Fruit fly (Drosophila melanogaster) whole organism, embryonic: ENCODE measurements around the gene CG17224.

Experiments
- Atf6 ChIP-seq: fragments of 200-800 bp; sonication (Bioruptor generic); IDR thresholded peaks from 2 replicates; pipeline ENCODE4 v1.3.6; 2022; ENCODE audit warnings: missing biosample characterization, missing genetic modification characterization
- CG10274 ChIP-seq: fragments of 200-800 bp; sonication (Bioruptor generic); optimal IDR thresholded peaks from 3 replicates; lab custom pipeline; 2017; ENCODE audit warnings: missing biosample characterization, mild to moderate bottlenecking, missing genetic modification characterization
- CG10543 ChIP-seq: fragments of 200-800 bp; sonication (Bioruptor generic); optimal IDR thresholded peaks from 3 replicates; lab custom pipeline; 2017; ENCODE audit warnings: missing biosample characterization, mild to moderate bottlenecking, missing genetic modification characterization, moderate library complexity
- CG11456 ChIP-seq: fragments of 200-800 bp; sonication (Bioruptor generic); IDR thresholded peaks from 3 replicates; pipeline ENCODE4 v1.3.6; 2022; ENCODE audit warnings: missing biosample characterization, missing genetic modification characterization
- CG15696 ChIP-seq: fragments of 200-800 bp; sonication (Bioruptor generic); optimal IDR thresholded peaks from 2 replicates; lab custom pipeline; 2019; ENCODE audit warnings: missing biosample characterization, mild to moderate bottlenecking, missing genetic modification characterization, moderate library complexity
- CG1603 ChIP-seq: fragments of 200-800 bp; sonication (Bioruptor generic); optimal IDR thresholded peaks from 2 replicates; lab custom pipeline; 2019; ENCODE audit warnings: missing biosample characterization, mild to moderate bottlenecking, missing genetic modification characterization, moderate library complexity
- CG17186 ChIP-seq: fragments of 200-800 bp; sonication (Bioruptor generic); optimal IDR thresholded peaks from 3 replicates; lab custom pipeline; 2017; ENCODE audit warnings: missing biosample characterization, missing genetic modification reagents, missing genetic modification characterization
- CG18262 ChIP-seq: fragments of 200-800 bp; optimal IDR thresholded peaks from 3 replicates; lab custom pipeline; 2019; ENCODE audit warnings: missing biosample characterization, mild to moderate bottlenecking, missing genetic modification characterization, moderate library complexity
- CG1832 ChIP-seq: fragments of 200-800 bp; sonication (Bioruptor generic); optimal IDR thresholded peaks from 2 replicates; lab custom pipeline; 2017; ENCODE audit warnings: missing biosample characterization, mild to moderate bottlenecking, missing genetic modification characterization, inconsistent platforms
- CG2199 ChIP-seq: fragments of 200-800 bp; sonication (Bioruptor generic); IDR thresholded peaks from 3 replicates; pipeline ENCODE4 v1.3.6; 2022; ENCODE audit warnings: missing biosample characterization, missing genetic modification characterization
- CG31388 ChIP-seq: fragments of 200-800 bp; sonication (Bioruptor generic); optimal IDR thresholded peaks from 2 replicates; lab custom pipeline; 2016; ENCODE audit warnings: missing biosample characterization, missing genetic modification characterization
- CG32532 ChIP-seq: fragments of 200-800 bp; sonication (Bioruptor generic); IDR thresholded peaks from 2 replicates; pipeline ENCODE4 v1.3.6; 2022; ENCODE audit warnings: missing biosample characterization, missing genetic modification characterization
- CG4707 ChIP-seq: fragments of 200-800 bp; sonication (Bioruptor generic); optimal IDR thresholded peaks from 2 replicates; lab custom pipeline; 2018; ENCODE audit warnings: missing biosample characterization, mild to moderate bottlenecking, missing genetic modification characterization, moderate library complexity
- CG6254 ChIP-seq: fragments of 200-800 bp; sonication (Bioruptor generic); optimal IDR thresholded peaks from 3 replicates; lab custom pipeline; 2017; ENCODE audit warnings: mild to moderate bottlenecking, missing biosample characterization, missing genetic modification reagents, missing genetic modification characterization
- CG7372 ChIP-seq: fragments of 200-800 bp; sonication (Bioruptor generic); IDR thresholded peaks from 2 replicates; pipeline ENCODE4 v1.3.6; 2022; ENCODE audit warnings: missing biosample characterization, missing genetic modification characterization
- CG8388 ChIP-seq: fragments of 200-800 bp; sonication (Bioruptor generic); optimal IDR thresholded peaks from 2 replicates; lab custom pipeline; 2019; ENCODE audit warnings: missing biosample characterization, mild to moderate bottlenecking, missing genetic modification characterization, moderate library complexity
- CG9727 ChIP-seq: fragments of 200-800 bp; sonication (Bioruptor generic); optimal IDR thresholded peaks from 3 replicates; lab custom pipeline; 2017; ENCODE audit warnings: missing biosample characterization, mild to moderate bottlenecking, missing genetic modification characterization
- Camta ChIP-seq: fragments of 200-800 bp; sonication (Bioruptor generic); optimal IDR thresholded peaks from 2 replicates; lab custom pipeline; 2016; ENCODE audit warnings: missing biosample characterization, missing genetic modification characterization
- D ChIP-seq, 2 experiments: fragments of 200-800 bp in 1 of 2; fragments of >200 bp in 1 of 2; sonication (Bioruptor generic) in 1 of 2; optimal IDR thresholded peaks; 2 replicates in 1 of 2; 3 replicates in 1 of 2; lab custom pipeline; 2017; ENCODE audit warnings: mild to moderate bottlenecking in 1 of 2, missing biosample characterization in 1 of 2, missing genetic modification characterization in 1 of 2, missing genetic modification reagents in 1 of 2
- D19B ChIP-seq: fragments of 200-800 bp; sonication (Bioruptor generic); optimal IDR thresholded peaks from 2 replicates; lab custom pipeline; 2017; ENCODE audit warnings: missing biosample characterization, mild to moderate bottlenecking, missing genetic modification characterization
- Doc3 ChIP-seq: fragments of 200-800 bp; sonication (Bioruptor generic); IDR thresholded peaks from 3 replicates; pipeline ENCODE4 v1.3.6; 2022; ENCODE audit warnings: missing biosample characterization, missing genetic modification characterization; ENCODE audit not compliant: partially characterized antibody
- Ets65A ChIP-seq: fragments of 200-800 bp; sonication (Bioruptor generic); peaks from one replicate; lab custom pipeline; 2016; ENCODE audit warnings: missing biosample characterization, missing genetic modification characterization
- HLH3B ChIP-seq: fragments of 200-800 bp; sonication (Bioruptor generic); IDR thresholded peaks from 2 replicates; pipeline ENCODE4 v1.3.6; 2022; ENCODE audit warnings: missing biosample characterization, missing genetic modification characterization
- HLHmδ ChIP-seq: fragments of 200-800 bp; sonication (Bioruptor generic); optimal IDR thresholded peaks from 2 replicates; lab custom pipeline; 2018; ENCODE audit warnings: missing biosample characterization, mild to moderate bottlenecking, missing genetic modification characterization, moderate library complexity
- Hr39 ChIP-seq: fragments of >200 bp; optimal IDR thresholded peaks from 2 replicates; lab custom pipeline; 2017
- Kr ChIP-seq: fragments of 200-800 bp; sonication (Bioruptor generic); optimal IDR thresholded peaks from 2 replicates; lab custom pipeline; 2017; ENCODE audit warnings: missing biosample characterization, mild to moderate bottlenecking, missing genetic modification characterization
- Med ChIP-seq: fragments of 200-800 bp; sonication (Bioruptor generic); peaks from one replicate; lab custom pipeline; 2016; ENCODE audit warnings: missing biosample characterization, missing genetic modification characterization, mild to moderate bottlenecking, inconsistent platforms, moderate library complexity
- Mrtf ChIP-seq: fragments of 200-800 bp; sonication (Bioruptor generic); IDR thresholded peaks from 3 replicates; pipeline ENCODE4 v1.3.6; 2022; ENCODE audit warnings: missing biosample characterization, missing genetic modification characterization
- abd-A ChIP-seq: fragments of 200-800 bp; sonication (Bioruptor generic); optimal IDR thresholded peaks from 3 replicates; lab custom pipeline; 2019; ENCODE audit warnings: missing biosample characterization, mild to moderate bottlenecking, missing genetic modification characterization, moderate library complexity
- ac ChIP-seq: fragments of 200-800 bp; sonication (Bioruptor generic); optimal IDR thresholded peaks from 3 replicates; lab custom pipeline; 2017; ENCODE audit warnings: missing biosample characterization, mild to moderate bottlenecking, missing genetic modification characterization
- amos ChIP-seq: fragments of 200-800 bp; sonication (Bioruptor generic); IDR thresholded peaks from 2 replicates; pipeline ENCODE4 v1.3.6; 2022; ENCODE audit warnings: missing biosample characterization, missing genetic modification characterization; ENCODE audit not compliant: partially characterized antibody
- bab2 ChIP-seq: fragments of 200-800 bp; sonication (Bioruptor generic); optimal IDR thresholded peaks from 2 replicates; lab custom pipeline; 2016; ENCODE audit warnings: missing biosample characterization, missing genetic modification characterization
- bigmax ChIP-seq: fragments of 200-800 bp; sonication (Bioruptor generic); optimal IDR thresholded peaks from 2 replicates; lab custom pipeline; 2018; ENCODE audit warnings: missing biosample characterization, mild to moderate bottlenecking, missing genetic modification characterization
- croc ChIP-seq: fragments of 200-800 bp; sonication (Bioruptor generic); conservative IDR thresholded peaks from 3 replicates; pipeline ENCODE4 v1.3.6; 2022; ENCODE audit warnings: missing biosample characterization, missing genetic modification characterization
- fd102C ChIP-seq: fragments of 200-800 bp; sonication (Bioruptor generic); optimal IDR thresholded peaks from 2 replicates; lab custom pipeline; 2018; ENCODE audit warnings: missing biosample characterization, mild to moderate bottlenecking, missing genetic modification characterization, moderate library complexity
- gcm ChIP-seq: fragments of 200-800 bp; sonication (Bioruptor generic); optimal IDR thresholded peaks from 2 replicates; lab custom pipeline; 2019; ENCODE audit warnings: missing biosample characterization, mild to moderate bottlenecking, missing genetic modification characterization, moderate library complexity
- hkb ChIP-seq, 2 experiments: fragments of 200-800 bp in 1 of 2; fragments of >200 bp in 1 of 2; sonication (Bioruptor generic) in 1 of 2; IDR thresholded peaks in 1 of 2; optimal IDR thresholded peaks in 1 of 2; 2 replicates each; pipeline versions ENCODE4 v1.3.6 to Lab custom; 2017 to 2022; ENCODE audit warnings: missing biosample characterization in 1 of 2, missing genetic modification characterization in 1 of 2
- odd ChIP-seq: fragments of 200-800 bp; sonication (Bioruptor generic); optimal IDR thresholded peaks from 2 replicates; lab custom pipeline; 2017; ENCODE audit warnings: missing biosample characterization, mild to moderate bottlenecking, missing genetic modification characterization
- onecut ChIP-seq: fragments of 200-800 bp; sonication (Bioruptor generic); IDR thresholded peaks from 2 replicates; pipeline ENCODE4 v1.3.6; 2022; ENCODE audit warnings: missing biosample characterization, missing genetic modification characterization
- pfk ChIP-seq: fragments of 200-800 bp; sonication (Bioruptor generic); optimal IDR thresholded peaks from 2 replicates; lab custom pipeline; 2018; ENCODE audit warnings: missing biosample characterization, mild to moderate bottlenecking, missing genetic modification characterization, moderate library complexity
- row ChIP-seq: fragments of 200-800 bp; sonication (Bioruptor generic); IDR thresholded peaks from 3 replicates; pipeline ENCODE4 v1.3.6; 2022; ENCODE audit warnings: missing biosample characterization, missing genetic modification characterization
- sens ChIP-seq: fragments of 200-800 bp; sonication (Bioruptor generic); peaks from one replicate; lab custom pipeline; 2016; ENCODE audit warnings: missing biosample characterization, missing genetic modification characterization
- sr ChIP-seq: fragments of 200-800 bp; sonication (Bioruptor generic); IDR thresholded peaks from 3 replicates; pipeline ENCODE4 v1.3.6; 2022; ENCODE audit warnings: missing biosample characterization, missing genetic modification characterization
- stwl ChIP-seq: fragments of 200-800 bp; sonication (Bioruptor generic); optimal IDR thresholded peaks from 3 replicates; lab custom pipeline; 2018; ENCODE audit warnings: missing biosample characterization, mild to moderate bottlenecking, missing genetic modification characterization, moderate library complexity
- sug ChIP-seq: fragments of 200-800 bp; optimal IDR thresholded peaks from 2 replicates; lab custom pipeline; 2019; ENCODE audit warnings: missing biosample characterization, mild to moderate bottlenecking, missing genetic modification characterization, moderate library complexity
- tna ChIP-seq: fragments of 200-800 bp; sonication (Bioruptor generic); IDR thresholded peaks from 2 replicates; pipeline ENCODE4 v1.3.6; 2022; ENCODE audit warnings: missing biosample characterization, missing genetic modification characterization; ENCODE audit not compliant: partially characterized antibody
- trem ChIP-seq: fragments of 200-800 bp; optimal IDR thresholded peaks from 3 replicates; lab custom pipeline; 2019; ENCODE audit warnings: missing biosample characterization, mild to moderate bottlenecking, missing genetic modification characterization, moderate library complexity
- yki ChIP-seq: fragments of >200 bp; optimal IDR thresholded peaks from 3 replicates; lab custom pipeline; 2018

The CG17224 gene

DNA sequence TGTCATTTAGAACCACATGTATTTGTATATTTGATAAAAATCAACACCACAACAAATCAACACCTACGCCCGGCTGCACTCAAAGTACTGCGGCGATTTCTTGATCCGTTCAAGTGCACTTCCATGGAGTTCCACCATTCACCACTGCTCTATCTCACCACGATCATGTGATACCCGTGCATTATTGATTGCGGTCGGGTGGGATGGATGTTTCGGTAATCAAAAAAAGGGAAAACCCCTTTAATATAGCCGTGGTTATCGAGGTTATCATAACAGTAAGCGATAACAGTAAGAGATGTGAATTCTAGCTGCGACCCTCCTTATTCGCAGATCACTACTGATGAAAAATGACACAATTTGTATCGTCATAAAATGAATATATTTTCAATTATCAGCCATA is at the start of gene CG17224, which contains the start of gene CG17264:
CG17224 (minus strand) TSS at position 97 of the 400 bp plus-strand sequence.
CG17264 (plus strand) TSS at position 297 of the 400 bp plus-strand sequence.
- TF ChIP-seq CG10274, result no peak
- peak; percentile 52 for TF ChIP-seq HLHmδ (GFP tag; lab: Kevin White, UChicago)
- TF ChIP-seq stwl, result peak; percentile 37
- peak; percentile 73 for TF ChIP-seq sens (GFP tag; lab: Kevin White, UChicago)
- TF ChIP-seq sug (tag; lab: Kevin White, UChicago), result no peak
- TF ChIP-seq sr, result peak; percentile 45; the same call in 1 of the 3 replicates
- TF ChIP-seq pfk (GFP tag; lab: Kevin White, UChicago), result peak; percentile 86
- no peak for TF ChIP-seq CG1832 (GFP tag; lab: Kevin White, UChicago)
- no peak for TF ChIP-seq CG31388 (GFP tag; lab: Kevin White, UChicago)
- TF ChIP-seq gcm, result no peak
- peak; percentile 20 for TF ChIP-seq trem (tag; lab: Kevin White, UChicago)
- TF ChIP-seq D (optimal IDR thresholded peaks at IDR 0.05; lab: Kevin White, UChicago), result no peak
- TF ChIP-seq D (GFP tag; optimal IDR thresholded peaks at IDR 0.05; lab: Kevin White, UChicago), result no peak
- TF ChIP-seq Med (GFP tag; lab: Kevin White, UChicago), result peak; percentile 3

DNA sequence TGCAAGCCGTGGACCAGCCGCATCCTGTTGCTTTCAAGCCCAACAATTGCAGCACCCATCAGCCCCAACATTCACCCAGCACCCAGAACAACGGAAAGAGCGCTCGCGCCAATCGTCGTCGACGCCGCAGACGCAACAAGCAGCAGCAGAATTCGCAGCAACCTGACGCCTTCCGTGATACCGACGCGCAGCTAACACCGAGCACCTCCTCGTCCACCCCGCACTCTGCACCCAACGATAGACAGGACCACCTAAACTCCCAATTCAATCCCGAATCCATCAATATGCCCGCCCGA is 41.5 kb upstream of the CG17224 start:
- TF ChIP-seq CG32532 (GFP tag; lab: Robert Waterston, UW) (0 out of 2 replicates have a peak, but pooled peaks have one; percentile 10), CG2199 (GFP tag; lab: Robert Waterston, UW) (no peak), CG10543 (no peak), CG4707 (no peak), tna (GFP tag; lab: Robert Waterston, UW) (no peak), Ets65A (peak; percentile 44), CG17186 (GFP tag; lab: Kevin White, UChicago) (no peak), CG15696 (no peak), row (GFP tag; lab: Robert Waterston, UW) (0 out of 3 replicates have a peak, but pooled peaks have one; percentile 1), CG9727 (GFP tag; lab: Kevin White, UChicago) (no peak), abd-A (tag; lab: Kevin White, UChicago) (no peak), hkb (optimal IDR thresholded peaks at IDR 0.05; lab: Kevin White, UChicago) (peak; percentile 94), hkb (GFP tag; IDR thresholded peaks at IDR 0.05; lab: Robert Waterston, UW) (no peak), Camta (GFP tag; lab: Kevin White, UChicago) (no peak), CG7372 (GFP tag; lab: Robert Waterston, UW) (no peak), Hr39 (lab: Kevin White, UChicago) (no peak), onecut (GFP tag; lab: Robert Waterston, UW) (no peak), CG11456 (0 out of 3 replicates have a peak, but pooled peaks have one; percentile 22), HLHmδ (GFP tag; lab: Kevin White, UChicago) (no peak), yki (lab: Kevin White, UChicago) (no peak), CG18262 (tag; lab: Kevin White, UChicago) (no peak), ac (GFP tag; lab: Kevin White, UChicago) (no peak), HLH3B (no peak), croc (GFP tag; lab: Robert Waterston, UW) (no peak)

DNA sequence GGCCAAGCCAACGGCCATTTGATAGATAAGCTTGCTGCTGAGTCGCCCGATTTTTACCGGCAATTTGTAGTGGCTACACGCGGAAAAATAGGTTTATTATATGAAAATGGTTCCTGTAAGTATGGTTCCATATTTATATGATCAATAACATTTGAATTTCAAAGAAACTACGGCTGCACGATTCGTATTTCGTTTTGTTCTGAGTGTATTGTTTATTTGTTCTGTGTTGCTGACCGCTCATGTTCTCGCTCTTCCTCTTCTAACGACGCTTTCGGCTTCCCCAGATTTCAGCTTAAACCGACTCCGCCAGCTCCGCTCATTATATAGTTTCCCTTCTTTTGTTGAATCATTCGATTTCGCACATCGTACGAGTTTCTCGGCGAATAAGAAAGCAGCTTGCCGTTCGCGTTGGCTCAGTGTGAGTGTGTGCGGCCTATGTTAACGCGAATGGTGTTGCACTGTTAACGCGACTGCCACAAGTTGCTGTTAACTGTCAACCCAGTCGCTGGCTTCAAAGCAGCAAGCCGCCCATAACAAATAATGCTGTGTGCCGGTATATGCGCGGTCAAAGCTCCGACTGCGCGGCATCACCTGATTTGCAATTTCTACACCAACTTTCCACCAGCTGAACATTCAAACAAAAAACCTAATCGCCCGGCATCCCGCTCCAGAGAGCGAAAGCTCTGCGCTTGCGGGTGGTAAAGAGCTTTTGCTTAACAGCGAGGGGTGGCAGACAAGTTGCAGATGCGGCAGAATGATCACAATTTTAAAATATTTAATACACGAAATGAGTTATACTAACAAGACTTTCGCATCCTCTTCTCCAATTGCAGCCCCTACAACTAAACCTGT is 40.9 kb upstream of the CG17224 start:
- TF ChIP-seq bab2 (no peak), Doc3 (GFP tag; lab: Robert Waterston, UW) (no peak), bigmax (GFP tag; lab: Kevin White, UChicago) (no peak), CG1603 (no peak), Atf6 (peak; percentile 62), Kr (GFP tag; lab: Kevin White, UChicago) (no peak), fd102C (GFP tag; lab: Kevin White, UChicago) (no peak), Mrtf (GFP tag; lab: Robert Waterston, UW) (no peak), CG8388 (GFP tag; lab: Kevin White, UChicago) (no peak), odd (no peak), D19B (GFP tag; lab: Kevin White, UChicago) (no peak), yki (lab: Kevin White, UChicago) (no peak), amos (GFP tag; lab: Robert Waterston, UW) (no peak), CG6254 (GFP tag; lab: Kevin White, UChicago) (no peak)
